Worm (Caenorhabditis elegans): Measurements from ENCODE around the gene dre-1.
A peak's percentile ranks its signal among the peaks of the same experiment; 100 is the strongest.

dre-1 gene

DNA sequence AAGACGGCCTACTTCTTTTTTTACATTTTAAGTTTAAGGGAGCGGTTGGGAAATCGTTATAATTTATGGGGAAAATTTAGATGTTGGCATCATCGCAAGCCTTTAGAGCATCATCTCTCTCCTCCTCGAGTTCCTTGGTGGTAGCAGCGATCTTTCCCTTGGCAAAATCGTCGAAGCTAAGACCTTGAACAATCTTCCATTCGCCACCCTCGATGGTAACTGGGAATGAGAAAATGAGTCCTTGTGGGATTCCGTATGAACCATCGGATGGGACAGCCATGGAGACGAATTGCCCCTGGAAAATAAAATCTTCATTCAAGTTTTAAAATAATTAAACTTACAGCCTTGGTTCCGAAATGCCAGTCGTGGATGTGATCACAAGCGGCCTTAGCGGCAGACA lies 31.0 kb downstream of the dre-1 start:
- no peak for TF ChIP-seq ztf-1 (GFP tag; conservative IDR thresholded peaks at IDR 0.05)
- no peak for TF ChIP-seq ceh-82 (tag; optimal IDR thresholded peaks at IDR 0.05)
- no peak for TF ChIP-seq lsy-2 (tag; optimal IDR thresholded peaks at IDR 0.05)
- no peak for TF ChIP-seq unc-55 (GFP tag; optimal IDR thresholded peaks at IDR 0.05)
- no peak for TF ChIP-seq R02D3.7 (tag; optimal IDR thresholded peaks at IDR 0.05)
- TF ChIP-seq nhr-23 (tag; optimal IDR thresholded peaks at IDR 0.05): no peak
- TF ChIP-seq unc-62 (GFP tag; optimal IDR thresholded peaks at IDR 0.05): no peak
- no peak for TF ChIP-seq mab-5 (tag; optimal IDR thresholded peaks at IDR 0.05)
- TF ChIP-seq alr-1 (tag; optimal IDR thresholded peaks at IDR 0.05): no peak
- no peak for TF ChIP-seq nhr-77 (tag; optimal IDR thresholded peaks at IDR 0.05)

DNA sequence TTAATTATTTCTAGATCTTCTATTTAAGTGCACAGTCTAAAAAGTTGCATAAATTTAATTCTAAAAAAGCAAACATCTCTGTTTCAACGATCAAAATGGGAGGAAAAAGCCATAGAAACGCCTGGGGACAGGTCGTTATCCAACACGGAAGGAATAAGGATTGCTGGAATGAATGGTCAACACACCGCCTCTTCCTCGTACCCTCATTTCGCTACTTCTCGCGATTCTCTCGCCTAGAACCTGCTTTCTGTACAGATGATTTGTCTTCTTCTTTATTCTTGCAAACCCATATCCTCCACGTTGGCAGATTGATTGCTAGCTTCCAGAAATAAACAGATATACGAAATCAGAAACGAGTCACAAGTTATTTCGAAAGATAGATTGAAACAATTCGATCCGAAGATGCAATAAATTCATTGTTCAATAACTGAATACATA lies 31.4 kb downstream of the dre-1 start, which contains the start of gene dpy-11:
TSS of gene dpy-11 (minus strand) at position 354 of the 438 bp plus-strand sequence.
- TF ChIP-seq sma-9 (GFP tag; optimal IDR thresholded peaks at IDR 0.05) (peak; percentile 14), sma-9 (tag; optimal IDR thresholded peaks at IDR 0.05) (no peak), skn-1 (tag; optimal IDR thresholded peaks at IDR 0.05) (no peak), nhr-23 (tag; optimal IDR thresholded peaks at IDR 0.05) (no peak), ZK546.5 (tag; optimal IDR thresholded peaks at IDR 0.05) (no peak), ztf-4 (tag; optimal IDR thresholded peaks at IDR 0.05) (peak; percentile 64), mdl-1 (tag; optimal IDR thresholded peaks at IDR 0.05) (peak in 1 of 2 experiments; percentile 0), blmp-1 (tag; optimal IDR thresholded peaks at IDR 0.05; ENCODE audit: insufficient read depth) (peak; percentile 37), Y55F3AM.14 (GFP tag; optimal IDR thresholded peaks at IDR 0.05) (peak; percentile 43), nhr-12 (tag; optimal IDR thresholded peaks at IDR 0.05) (no peak), lin-13 (GFP tag; optimal IDR thresholded peaks at IDR 0.05) (peak; percentile 34), ztf-1 (GFP tag; conservative IDR thresholded peaks at IDR 0.05) (no peak), lin-39 (tag; optimal IDR thresholded peaks at IDR 0.05) (no peak), C34F6.9 (tag; optimal IDR thresholded peaks at IDR 0.05) (no peak), F13H6.1 (tag; optimal IDR thresholded peaks at IDR 0.05) (peak; percentile 17), lin-11 (tag; optimal IDR thresholded peaks at IDR 0.05) (no peak), lsy-2 (tag; optimal IDR thresholded peaks at IDR 0.05) (peak in 1 of 2 experiments; percentile 51), egl-27 (tag; optimal IDR thresholded peaks at IDR 0.05) (no peak), ama-1 (optimal IDR thresholded peaks at IDR 0.05) (peak; percentile 96), nhr-25 (tag; optimal IDR thresholded peaks at IDR 0.05) (peak; percentile 51), zag-1 (tag; optimal IDR thresholded peaks at IDR 0.05) (no peak), fos-1 (tag; optimal IDR thresholded peaks at IDR 0.05) (peak; percentile 36), ceh-16 (tag; optimal IDR thresholded peaks at IDR 0.05) (no peak), sem-4 (tag; optimal IDR thresholded peaks at IDR 0.05) (no peak), nhr-77 (tag; optimal IDR thresholded peaks at IDR 0.05) (no peak), aly-2 (tag; optimal IDR thresholded peaks at IDR 0.05) (no peak), nhr-6 (tag; optimal IDR thresholded peaks at IDR 0.05) (peak; percentile 43), nhr-21 (tag; optimal IDR thresholded peaks at IDR 0.05) (peak; percentile 59), nhr-129 (tag; optimal IDR thresholded peaks at IDR 0.05) (peak; percentile 87), crh-2 (tag; optimal IDR thresholded peaks at IDR 0.05) (peak; percentile 60), mab-5 (tag; optimal IDR thresholded peaks at IDR 0.05) (peak; percentile 17), nhr-237 (tag; optimal IDR thresholded peaks at IDR 0.05) (no peak), unc-62 (GFP tag; optimal IDR thresholded peaks at IDR 0.05) (no peak), sma-3 (GFP tag; optimal IDR thresholded peaks at IDR 0.05) (peak; percentile 59)

DNA sequence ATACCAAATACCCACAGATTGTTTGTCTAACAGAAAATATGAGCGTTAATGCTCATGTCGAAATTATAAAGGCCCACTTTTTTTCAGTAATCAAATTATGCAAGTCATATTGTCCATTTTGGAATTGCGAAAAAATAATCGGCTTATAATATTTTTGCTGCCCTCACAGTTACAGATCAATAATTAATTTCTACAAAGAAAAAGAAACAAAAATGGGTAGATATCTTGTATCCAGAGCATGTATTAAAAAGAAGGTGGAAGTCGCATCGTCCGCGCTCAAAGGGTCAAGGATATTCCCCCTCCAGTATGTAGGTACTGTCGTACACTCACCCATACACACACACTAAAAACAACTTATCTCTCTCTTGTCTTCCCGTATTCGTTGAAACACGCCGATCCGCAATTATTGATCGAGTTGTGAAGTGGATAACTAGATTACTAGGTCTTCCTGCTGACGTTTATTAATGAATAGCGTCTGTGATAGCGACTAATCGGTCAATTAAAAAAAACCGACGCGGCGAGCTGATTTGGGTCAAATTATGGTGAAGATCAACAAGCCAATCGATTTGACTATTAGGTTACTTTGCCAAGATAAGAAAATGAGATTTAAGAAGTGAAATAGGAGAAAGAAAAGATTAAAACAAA lies 32.4 kb downstream of the dre-1 start:
- no peak for TF ChIP-seq egl-27 (tag; optimal IDR thresholded peaks at IDR 0.05)
- no peak for TF ChIP-seq unc-55 (GFP tag; optimal IDR thresholded peaks at IDR 0.05)
- TF ChIP-seq aly-2 (tag; optimal IDR thresholded peaks at IDR 0.05): no peak
- TF ChIP-seq nhr-25 (tag; optimal IDR thresholded peaks at IDR 0.05): no peak
- TF ChIP-seq ceh-82 (tag; optimal IDR thresholded peaks at IDR 0.05): no peak
- TF ChIP-seq nhr-6 (tag; optimal IDR thresholded peaks at IDR 0.05): no peak
- TF ChIP-seq lin-11 (tag; optimal IDR thresholded peaks at IDR 0.05): no peak
- TF ChIP-seq C34F6.9 (tag; optimal IDR thresholded peaks at IDR 0.05): no peak
- TF ChIP-seq nhr-10 (tag; optimal IDR thresholded peaks at IDR 0.05): no peak
- TF ChIP-seq gmeb-1 (tag; optimal IDR thresholded peaks at IDR 0.05): no peak
- TF ChIP-seq sma-9 (GFP tag; optimal IDR thresholded peaks at IDR 0.05): peak; percentile 13
- TF ChIP-seq sma-9 (tag; optimal IDR thresholded peaks at IDR 0.05): no peak
- no peak for TF ChIP-seq sem-4 (tag; optimal IDR thresholded peaks at IDR 0.05)
- TF ChIP-seq mab-5 (tag; optimal IDR thresholded peaks at IDR 0.05): no peak
- TF ChIP-seq nhr-21 (tag; optimal IDR thresholded peaks at IDR 0.05): peak; percentile 37
- no peak for TF ChIP-seq alr-1 (tag; optimal IDR thresholded peaks at IDR 0.05)
